Worm (Caenorhabditis elegans): ENCODE results near the gene srz-47.

- TF ChIP-seq ceh-30 (tag; optimal IDR thresholded peaks at IDR 0.05) (no peak), pha-4 (tag; optimal IDR thresholded peaks at IDR 0.05) (no peak), fkh-10 (GFP tag; optimal IDR thresholded peaks at IDR 0.05) (no peak), elt-2 (tag; optimal IDR thresholded peaks at IDR 0.05) (no peak), ets-4 (tag; optimal IDR thresholded peaks at IDR 0.05) (no peak)
These were observed 40.8 kb downstream of the srz-47 start for ce11 chrV:17151292-17151691.
